Worm (Caenorhabditis elegans) whole organism, L3 larva: ENCODE measurements around the gene str-134.

Source experiments
- aly-2 ChIP-seq: fragments of 150-350 bp; optimal IDR thresholded peaks from 2 replicates; lab custom pipeline; 2014; ENCODE audit warnings: missing biosample characterization, missing genetic modification characterization
- ceh-28 ChIP-seq: fragments of 150-350 bp; optimal IDR thresholded peaks from 2 replicates; lab custom pipeline; 2014; ENCODE audit warnings: missing biosample characterization, missing genetic modification reagents, missing genetic modification characterization
- ceh-82 ChIP-seq: fragments of 150-350 bp; optimal IDR thresholded peaks from 2 replicates; lab custom pipeline; 2014; ENCODE audit warnings: missing biosample characterization, missing genetic modification characterization
- ceh-9 ChIP-seq: sonication (generic microtip); optimal IDR thresholded peaks from 2 replicates; lab custom pipeline; 2018; ENCODE audit warnings: missing biosample characterization, missing genetic modification characterization
- daf-12 ChIP-seq: fragments of 150-350 bp; optimal IDR thresholded peaks from 2 replicates; lab custom pipeline; 2014; ENCODE audit warnings: missing biosample characterization, missing genetic modification reagents, missing genetic modification characterization
- elt-1 ChIP-seq: fragments of 150-350 bp; optimal IDR thresholded peaks from 2 replicates; lab custom pipeline; 2014; ENCODE audit warnings: missing biosample characterization, missing genetic modification characterization
- elt-2 ChIP-seq: sonication (generic microtip); optimal IDR thresholded peaks from 2 replicates; lab custom pipeline; 2016; ENCODE audit warnings: missing genetic modification reagents, mild to moderate bottlenecking, missing genetic modification characterization, missing compliant biosample characterization
- elt-3 ChIP-seq, 3 experiments: fragments of 150-350 bp in 1 of 3; sonication (generic microtip) in 2 of 3; optimal IDR thresholded peaks; 2 replicates in 2 of 3; 4 replicates in 1 of 3; lab custom pipeline; 2014 to 2017; ENCODE audit warnings: missing biosample characterization in 3 of 3, missing genetic modification characterization in 3 of 3
- fkh-10 ChIP-seq: sonication (generic microtip); optimal IDR thresholded peaks from 2 replicates; lab custom pipeline; 2017; ENCODE audit warnings: missing biosample characterization, missing genetic modification reagents, missing genetic modification characterization
- fkh-2 ChIP-seq: fragments of 150-350 bp; optimal IDR thresholded peaks from 2 replicates; lab custom pipeline; 2014; ENCODE audit warnings: missing biosample characterization, missing genetic modification reagents, missing genetic modification characterization
- fos-1 ChIP-seq: fragments of 150-350 bp; optimal IDR thresholded peaks from 2 replicates; lab custom pipeline; 2014; ENCODE audit warnings: missing biosample characterization, missing genetic modification characterization
- hmg-11 ChIP-seq: sonication (generic microtip); optimal IDR thresholded peaks from 2 replicates; lab custom pipeline; 2016; ENCODE audit warnings: missing genetic modification characterization, missing compliant biosample characterization
- mdl-1 ChIP-seq: fragments of 150-350 bp; optimal IDR thresholded peaks from 2 replicates; lab custom pipeline; 2014; ENCODE audit warnings: missing biosample characterization, missing genetic modification characterization
- mml-1 ChIP-seq: fragments of 150-350 bp; sonication (generic microtip); optimal IDR thresholded peaks from 3 replicates; lab custom pipeline; 2014; ENCODE audit warnings: missing biosample characterization, missing genetic modification characterization
- nfya-1 ChIP-seq: sonication (generic microtip); optimal IDR thresholded peaks from 2 replicates; lab custom pipeline; 2017; ENCODE audit warnings: missing genetic modification characterization, mild to moderate bottlenecking, missing compliant biosample characterization, antibody characterized with exemption, moderate library complexity; ENCODE audit not compliant: insufficient read depth
- nhr-11 ChIP-seq: fragments of 150-350 bp; optimal IDR thresholded peaks from 2 replicates; lab custom pipeline; 2014; ENCODE audit warnings: missing biosample characterization, missing genetic modification characterization
- nhr-23 ChIP-seq: fragments of 150-350 bp; optimal IDR thresholded peaks from 2 replicates; lab custom pipeline; 2014; ENCODE audit warnings: missing biosample characterization, missing genetic modification reagents, missing genetic modification characterization
- nhr-237 ChIP-seq: fragments of 150-350 bp; optimal IDR thresholded peaks from 2 replicates; lab custom pipeline; 2014; ENCODE audit warnings: missing biosample characterization, missing genetic modification characterization
- nhr-25 ChIP-seq: sonication (generic microtip); optimal IDR thresholded peaks from 2 replicates; lab custom pipeline; 2017; ENCODE audit warnings: missing biosample characterization, missing genetic modification characterization
- nhr-43 ChIP-seq: sonication (generic microtip); optimal IDR thresholded peaks from 2 replicates; lab custom pipeline; 2016; ENCODE audit warnings: mild to moderate bottlenecking, missing genetic modification characterization, missing compliant biosample characterization; ENCODE audit not compliant: poor library complexity, severe bottlenecking
- nhr-67 ChIP-seq: fragments of 150-350 bp; optimal IDR thresholded peaks from 2 replicates; lab custom pipeline; 2014; ENCODE audit warnings: missing biosample characterization, missing genetic modification characterization
- nhr-76 ChIP-seq: fragments of 150-350 bp; sonication (generic microtip); optimal IDR thresholded peaks from 5 replicates; lab custom pipeline; 2014; ENCODE audit warnings: missing biosample characterization, missing genetic modification characterization
- nhr-77 ChIP-seq: fragments of 150-350 bp; optimal IDR thresholded peaks from 2 replicates; lab custom pipeline; 2014; ENCODE audit warnings: missing biosample characterization, missing genetic modification characterization
- pha-4 ChIP-seq: fragments of 150-350 bp; optimal IDR thresholded peaks from 2 replicates; lab custom pipeline; 2014; ENCODE audit warnings: missing biosample characterization, missing genetic modification reagents, missing genetic modification characterization
- sea-2 ChIP-seq: fragments of 150-350 bp; sonication (generic microtip); optimal IDR thresholded peaks from 4 replicates; lab custom pipeline; 2014; ENCODE audit warnings: missing biosample characterization, missing genetic modification reagents, missing genetic modification characterization
- snpc-4 ChIP-seq: fragments of 150-350 bp; optimal IDR thresholded peaks from 2 replicates; lab custom pipeline; 2014; ENCODE audit warnings: missing biosample characterization, missing genetic modification characterization
- tbx-2 ChIP-seq: sonication (generic microtip); optimal IDR thresholded peaks from 2 replicates; lab custom pipeline; 2016; ENCODE audit warnings: mild to moderate bottlenecking, missing genetic modification characterization, missing compliant biosample characterization
- unc-62 ChIP-seq: fragments of 150-350 bp; sonication (generic microtip); optimal IDR thresholded peaks from 4 replicates; lab custom pipeline; 2014; ENCODE audit warnings: missing biosample characterization, missing genetic modification reagents, missing genetic modification characterization
- zag-1 ChIP-seq: fragments of 150-350 bp; optimal IDR thresholded peaks from 2 replicates; lab custom pipeline; 2014; ENCODE audit warnings: missing biosample characterization, missing genetic modification characterization
- ztf-11 ChIP-seq: fragments of 150-350 bp; optimal IDR thresholded peaks from 2 replicates; lab custom pipeline; 2014; ENCODE audit warnings: missing biosample characterization, missing genetic modification characterization
- ztf-4 ChIP-seq: fragments of 150-350 bp; optimal IDR thresholded peaks from 2 replicates; lab custom pipeline; 2014; ENCODE audit warnings: missing biosample characterization, missing genetic modification characterization

The str-134 gene

ce11 chrV:736171-736570, 7.3 kb upstream of the str-134 start, which contains the start of gene srj-25:
srj-25 (minus strand) TSS chrV:736271.
- TF ChIP-seq ceh-28 (tag; lab: Kevin White, UChicago) (no peak), mml-1 (tag; lab: Kevin White, UChicago) (no peak), hmg-11 (tag; lab: Kevin White, UChicago) (no peak), mdl-1 (tag; lab: Kevin White, UChicago) (no peak), nhr-11 (tag; lab: Kevin White, UChicago) (no peak), fkh-10 (GFP tag; lab: Kevin White, UChicago) (no peak), ceh-82 (tag; lab: Kevin White, UChicago) (no peak), elt-1 (tag; lab: Kevin White, UChicago) (no peak), elt-3 (tag; optimal IDR thresholded peaks at IDR 0.05; lab: Kevin White, UChicago) (no peak), nhr-76 (tag; lab: Kevin White, UChicago) (no peak)

ce11 chrV:738770-739169, 4.7 kb upstream of the str-134 start, which contains the start of gene srj-24:
srj-24 (minus strand) TSS chrV:738870.
- TF ChIP-seq tbx-2 (tag; lab: Kevin White, UChicago) (no peak), nhr-77 (tag; lab: Kevin White, UChicago) (no peak), ztf-4 (tag; lab: Kevin White, UChicago) (no peak), elt-1 (tag; lab: Kevin White, UChicago) (no peak), nfya-1 (no peak), ceh-82 (tag; lab: Kevin White, UChicago) (no peak), elt-2 (no peak), elt-3 (tag; optimal IDR thresholded peaks at IDR 0.05; lab: Kevin White, UChicago) (no peak), nhr-67 (no peak), nhr-23 (tag; lab: Kevin White, UChicago) (no peak), unc-62 (GFP tag; lab: Kevin White, UChicago) (no peak)

ce11 chrV:741820-742219, 1.6 kb upstream of the str-134 start, which contains the start of gene C05E4.7:
C05E4.7 (plus strand) TSS chrV:742120.
- no peak for TF ChIP-seq ztf-11 (tag; lab: Kevin White, UChicago)
- TF ChIP-seq nhr-76 (tag; lab: Kevin White, UChicago) = no peak
- TF ChIP-seq nhr-43 (tag; lab: Kevin White, UChicago) = no peak
- TF ChIP-seq ceh-9 (tag; lab: Kevin White, UChicago) = no peak
- TF ChIP-seq fkh-10 (GFP tag; lab: Kevin White, UChicago) = no peak
- TF ChIP-seq zag-1 (tag; lab: Kevin White, UChicago) = no peak
- no peak for TF ChIP-seq ceh-82 (tag; lab: Kevin White, UChicago)
- no peak for TF ChIP-seq ztf-4 (tag; lab: Kevin White, UChicago)
- TF ChIP-seq nfya-1 = no peak
- no peak for TF ChIP-seq fos-1 (tag; lab: Kevin White, UChicago)

ce11 chrV:748044-748443, 4.6 kb downstream of the str-134 start, which contains the start of gene sri-4:
sri-4 (plus strand) TSS chrV:748344.
- TF ChIP-seq ztf-4 (tag; lab: Kevin White, UChicago) (no peak), ceh-82 (tag; lab: Kevin White, UChicago) (no peak), snpc-4 (tag; lab: Kevin White, UChicago) (no peak), fkh-2 (tag; lab: Kevin White, UChicago) (no peak), daf-12 (tag; lab: Kevin White, UChicago) (no peak), nhr-11 (tag; lab: Kevin White, UChicago) (no peak), nhr-25 (no peak), sea-2 (no peak), nhr-77 (tag; lab: Kevin White, UChicago) (no peak), pha-4 (tag; lab: Kevin White, UChicago) (no peak), nhr-43 (tag; lab: Kevin White, UChicago) (no peak), fos-1 (tag; lab: Kevin White, UChicago) (no peak), elt-1 (tag; lab: Kevin White, UChicago) (no peak), nhr-237 (no peak), unc-62 (GFP tag; lab: Kevin White, UChicago) (no peak), hmg-11 (tag; lab: Kevin White, UChicago) (no peak), tbx-2 (tag; lab: Kevin White, UChicago) (no peak), ceh-28 (tag; lab: Kevin White, UChicago) (no peak), aly-2 (tag; lab: Kevin White, UChicago) (no peak), elt-3 (tag; optimal IDR thresholded peaks at IDR 0.05; lab: Kevin White, UChicago) (no peak)
